Worm (Caenorhabditis elegans): ENCODE results near the gene egrh-2.

- TF ChIP-seq dmd-4 (tag; optimal IDR thresholded peaks at IDR 0.05; ENCODE audit: borderline replicate concordance) (no peak), pros-1 (tag; optimal IDR thresholded peaks at IDR 0.05) (no peak), fkh-10 (GFP tag; optimal IDR thresholded peaks at IDR 0.05) (no peak), ceh-31 (tag; optimal IDR thresholded peaks at IDR 0.05) (no peak), fax-1 (tag; optimal IDR thresholded peaks at IDR 0.05) (no peak), nhr-11 (tag; optimal IDR thresholded peaks at IDR 0.05) (no peak), pha-4 (tag; optimal IDR thresholded peaks at IDR 0.05) (no peak), ceh-9 (tag; optimal IDR thresholded peaks at IDR 0.05) (no peak)
These were observed 8.7 kb upstream of the egrh-2 start, which contains the start of gene Y55F3AM.5 for ce11 chrIV:998914-999313.

Measured in whole organism, late embryonic.